Worm (Caenorhabditis elegans) whole organism, mixed stage, embryonic: ENCODE results near the gene C44H4.6.

Source experiments
- M03D4.4 ChIP-seq: sonication (generic microtip); optimal IDR thresholded peaks from 2 replicates; lab custom pipeline; 2017; ENCODE audit warnings: mild to moderate bottlenecking, missing genetic modification characterization, missing compliant biosample characterization
- ceh-39 ChIP-seq: fragments of 150-350 bp; optimal IDR thresholded peaks from 2 replicates; lab custom pipeline; 2014; ENCODE audit warnings: missing biosample characterization, missing genetic modification characterization
- ceh-83 ChIP-seq: fragments of 200-800 bp; sonication (Bioruptor generic); optimal IDR thresholded peaks from 2 replicates; lab custom pipeline; 2018; ENCODE audit warnings: mild to moderate bottlenecking, missing genetic modification characterization, missing compliant biosample characterization
- ces-1 ChIP-seq: fragments of 150-350 bp; optimal IDR thresholded peaks from 2 replicates; lab custom pipeline; 2014; ENCODE audit warnings: missing biosample characterization, missing genetic modification reagents, missing genetic modification characterization
- elt-1 ChIP-seq: sonication (generic microtip); optimal IDR thresholded peaks from 2 replicates; lab custom pipeline; 2017; ENCODE audit warnings: missing genetic modification characterization, mild to moderate bottlenecking, missing compliant biosample characterization, antibody characterized with exemption, moderate library complexity, borderline replicate concordance; ENCODE audit not compliant: insufficient read depth
- elt-3 ChIP-seq: fragments of 150-350 bp; optimal IDR thresholded peaks from 2 replicates; lab custom pipeline; 2014; ENCODE audit warnings: missing biosample characterization, missing genetic modification characterization
- lin-13 ChIP-seq: fragments of 150-350 bp; optimal IDR thresholded peaks from 2 replicates; lab custom pipeline; 2014; ENCODE audit warnings: missing biosample characterization, missing genetic modification characterization
- lin-32 ChIP-seq: fragments of 200-800 bp; sonication (Bioruptor generic); optimal IDR thresholded peaks from 2 replicates; lab custom pipeline; 2018; ENCODE audit warnings: mild to moderate bottlenecking, missing genetic modification characterization, missing compliant biosample characterization
- lsy-2 ChIP-seq: fragments of 150-350 bp; optimal IDR thresholded peaks from 2 replicates; lab custom pipeline; 2014; ENCODE audit warnings: missing biosample characterization, missing genetic modification characterization
- mab-5 ChIP-seq: fragments of 150-350 bp; optimal IDR thresholded peaks from 2 replicates; lab custom pipeline; 2014; ENCODE audit warnings: missing biosample characterization, missing genetic modification characterization
- nhr-12 ChIP-seq: fragments of 150-350 bp; optimal IDR thresholded peaks from 2 replicates; lab custom pipeline; 2014; ENCODE audit warnings: missing biosample characterization, missing genetic modification characterization
- nhr-76 ChIP-seq: sonication (generic microtip); optimal IDR thresholded peaks from 2 replicates; lab custom pipeline; 2017; ENCODE audit warnings: missing biosample characterization, missing genetic modification characterization
- tbx-8 ChIP-seq: fragments of 200-800 bp; sonication (Bioruptor generic); optimal IDR thresholded peaks from 2 replicates; lab custom pipeline; 2018; ENCODE audit warnings: mild to moderate bottlenecking, missing genetic modification characterization, moderate library complexity, missing compliant biosample characterization
- ztf-11 ChIP-seq: fragments of 150-350 bp; optimal IDR thresholded peaks from 2 replicates; lab custom pipeline; 2014; ENCODE audit warnings: missing biosample characterization, missing genetic modification characterization

DNA sequence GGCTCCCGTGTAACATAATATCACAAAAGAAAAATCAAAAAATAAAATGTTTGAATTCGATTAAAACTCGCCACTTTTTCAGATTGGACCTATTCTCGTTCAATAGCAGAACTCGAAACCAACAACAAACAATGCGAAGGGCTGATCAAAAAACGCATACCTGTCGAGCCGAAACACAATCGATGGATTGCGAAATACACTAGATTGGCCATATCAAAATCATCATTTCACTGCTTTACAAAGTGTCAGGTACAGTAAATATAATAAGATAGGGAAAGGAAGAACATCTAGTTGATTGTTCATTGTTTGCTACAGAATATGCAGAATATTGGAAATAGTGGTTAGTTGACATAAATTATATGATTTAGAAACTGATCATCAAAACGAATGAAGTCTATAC, 8.6 kb upstream of the C44H4.6 start:
- TF ChIP-seq lsy-2 (tag; lab: Kevin White, UChicago), result no peak
- TF ChIP-seq ces-1 (GFP tag; lab: Kevin White, UChicago), result no peak
- no peak for TF ChIP-seq tbx-8 (GFP tag; lab: Kevin White, UChicago)
- no peak for TF ChIP-seq ceh-83 (GFP tag; lab: Kevin White, UChicago)
- no peak for TF ChIP-seq lin-13 (tag; lab: Kevin White, UChicago)
- no peak for TF ChIP-seq ceh-39 (tag; lab: Kevin White, UChicago)
- TF ChIP-seq nhr-12, result no peak
- no peak for TF ChIP-seq ztf-11 (tag; lab: Kevin White, UChicago)
- TF ChIP-seq mab-5, result no peak
- no peak for TF ChIP-seq lin-32 (GFP tag; lab: Kevin White, UChicago)
- no peak for TF ChIP-seq M03D4.4
- no peak for TF ChIP-seq elt-1 (tag; lab: Kevin White, UChicago)
- TF ChIP-seq elt-3 (tag; lab: Kevin White, UChicago), result no peak
- no peak for TF ChIP-seq nhr-76
